Worm (Caenorhabditis elegans): Measurements from ENCODE around the gene golg-2.
A peak's percentile ranks its signal among the peaks of the same experiment; 100 is the strongest.

The golg-2 gene

ce11 chrII:5057315-5057714 is 17.4 kb upstream of the golg-2 start (continued):
- peak; percentile 68 for TF ChIP-seq rbr-2 (tag; optimal IDR thresholded peaks at IDR 0.05)
- peak; percentile 86; the same call in 1 of the 2 replicates for TF ChIP-seq Y105C5A.15 (GFP tag; IDR thresholded peaks at IDR 0.05)
- TF ChIP-seq Y48G9A.11 (GFP tag; IDR thresholded peaks at IDR 0.05): peak; percentile 63
- peak; percentile 51 for TF ChIP-seq hlh-30 (tag; optimal IDR thresholded peaks at IDR 0.05; ENCODE audit: insufficient read depth)
- TF ChIP-seq nhr-28 (tag; optimal IDR thresholded peaks at IDR 0.05): peak; percentile 38
- TF ChIP-seq unc-130 (GFP tag; optimal IDR thresholded peaks at IDR 0.05): peak; percentile 45
- peak; percentile 50 for TF ChIP-seq spr-1 (tag; optimal IDR thresholded peaks at IDR 0.05)
- peak; percentile 30 for TF ChIP-seq lin-13 (GFP tag; optimal IDR thresholded peaks at IDR 0.05)
- peak; percentile 89 for TF ChIP-seq lin-38 (GFP tag; IDR thresholded peaks at IDR 0.05)
- no peak for TF ChIP-seq ZK546.5 (tag; optimal IDR thresholded peaks at IDR 0.05)
- no peak for TF ChIP-seq gei-8 (GFP tag; optimal IDR thresholded peaks at IDR 0.05)
- TF ChIP-seq nhr-76 (tag; optimal IDR thresholded peaks at IDR 0.05): no peak
- no peak for TF ChIP-seq ceh-28 (tag; optimal IDR thresholded peaks at IDR 0.05)
- TF ChIP-seq vab-7 (GFP tag; IDR thresholded peaks at IDR 0.05): peak; percentile 61
- TF ChIP-seq snpc-1.2 (GFP tag; IDR thresholded peaks at IDR 0.05): peak; percentile 77
- peak; percentile 55 for TF ChIP-seq sdz-12 (GFP tag; optimal IDR thresholded peaks at IDR 0.05)
- peak; percentile 48 for TF ChIP-seq T20F7.1 (GFP tag; optimal IDR thresholded peaks at IDR 0.05)
- TF ChIP-seq zfp-3 (GFP tag; conservative IDR thresholded peaks at IDR 0.05): peak; percentile 60; the same call in 1 of the 2 replicates
- TF ChIP-seq hif-1 (tag; optimal IDR thresholded peaks at IDR 0.05): peak; percentile 12 to 14

DNA sequence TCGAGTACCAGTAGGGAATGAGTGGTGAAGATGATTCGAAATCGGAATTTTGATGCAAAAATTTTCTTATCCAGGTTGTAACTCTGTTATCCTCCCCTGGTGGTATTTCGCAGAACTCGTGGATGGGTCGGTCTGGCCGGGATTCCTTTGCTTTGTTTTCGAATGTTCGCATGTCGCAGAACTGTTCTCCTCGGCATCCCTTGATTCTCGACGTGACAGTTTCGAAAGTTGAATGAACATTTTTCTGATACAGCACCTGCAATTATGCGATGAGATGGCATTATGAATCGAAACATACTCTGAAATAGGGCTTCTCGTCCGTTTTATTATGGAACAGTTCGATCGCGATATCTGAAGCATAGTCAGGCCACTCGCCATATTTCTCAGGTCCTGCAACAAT is 16.4 kb upstream of the golg-2 start:
- peak in 1 of 2 experiments; percentile 40; a peak in 1 of 4 replicates for TF ChIP-seq madf-5 (GFP tag; IDR thresholded peaks at IDR 0.05)
- no peak for TF ChIP-seq mdl-1 (tag; optimal IDR thresholded peaks at IDR 0.05)
- peak; percentile 10; the same call in 1 of the 2 replicates for TF ChIP-seq ctbp-1 (GFP tag; IDR thresholded peaks at IDR 0.05)
- no peak for TF ChIP-seq F37D6.2 (tag; optimal IDR thresholded peaks at IDR 0.05)
- TF ChIP-seq zfp-3 (GFP tag; conservative IDR thresholded peaks at IDR 0.05): 0 out of 2 replicates have a peak, but pooled peaks have one; percentile 19
- TF ChIP-seq nhr-11 (tag; optimal IDR thresholded peaks at IDR 0.05): no peak
- no peak for TF ChIP-seq egl-27 (tag; optimal IDR thresholded peaks at IDR 0.05)
- no peak for TF ChIP-seq D1046.2 (GFP tag; IDR thresholded peaks at IDR 0.05)
- TF ChIP-seq F10B5.3 (tag; optimal IDR thresholded peaks at IDR 0.05): no peak
- TF ChIP-seq aha-1 (tag): peak; percentile 21

ce11 chrII:5055129-5055666 is 15.3 kb upstream of the golg-2 start, which contains the start of the genes ify-1 and rpl-22:
Gene ify-1, minus strand, starts transcription at chrII:5055179.
Gene rpl-22, plus strand, starts transcription at chrII:5055616.
- TF ChIP-seq tra-1 (GFP tag; IDR thresholded peaks at IDR 0.05): no peak
- peak; percentile 80 for TF ChIP-seq nhr-28 (tag; optimal IDR thresholded peaks at IDR 0.05)
- no peak for TF ChIP-seq nhr-237 (tag; optimal IDR thresholded peaks at IDR 0.05)
- TF ChIP-seq madf-9 (GFP tag; conservative IDR thresholded peaks at IDR 0.05): 0 out of 2 replicates have a peak, but pooled peaks have one; percentile 21
- TF ChIP-seq F26F4.8 (GFP tag; conservative IDR thresholded peaks at IDR 0.05): no peak
- peak; percentile 95 for TF ChIP-seq nhr-6 (tag; optimal IDR thresholded peaks at IDR 0.05)
- no peak for TF ChIP-seq madf-5 (GFP tag; IDR thresholded peaks at IDR 0.05)
- no peak for TF ChIP-seq F44E2.7 (GFP tag; IDR thresholded peaks at IDR 0.05)
- TF ChIP-seq dmd-6 (GFP tag; IDR thresholded peaks at IDR 0.05): peak; percentile 49
- no peak for TF ChIP-seq attf-4 (tag; optimal IDR thresholded peaks at IDR 0.05)
- no peak for TF ChIP-seq gei-8 (GFP tag; optimal IDR thresholded peaks at IDR 0.05)
- peak; percentile 96 for TF ChIP-seq mep-1 (tag; optimal IDR thresholded peaks at IDR 0.05)
- TF ChIP-seq jun-1 (tag; optimal IDR thresholded peaks at IDR 0.05): peak; percentile 69
- TF ChIP-seq ZK546.5 (tag; optimal IDR thresholded peaks at IDR 0.05): peak in 1 of 2 experiments; percentile 16
- peak; percentile 43 for TF ChIP-seq F10B5.3 (tag; optimal IDR thresholded peaks at IDR 0.05)
- peak; percentile 14 for TF ChIP-seq pqm-1 (tag; optimal IDR thresholded peaks at IDR 0.05)
- no peak for TF ChIP-seq skn-1 (tag; optimal IDR thresholded peaks at IDR 0.05)
- peak; percentile 90 for TF ChIP-seq nhr-11 (tag; optimal IDR thresholded peaks at IDR 0.05)
- peak; percentile 66; the same call in 1 of the 2 replicates for TF ChIP-seq snpc-1.2 (GFP tag; IDR thresholded peaks at IDR 0.05)
- TF ChIP-seq daf-8 (GFP tag; IDR thresholded peaks at IDR 0.05): no peak
- peak; percentile 96 for TF ChIP-seq mes-2 (tag; optimal IDR thresholded peaks at IDR 0.05; ENCODE audit: poor library complexity, severe bottlenecking)
- peak; percentile 61; the same call in 1 of the 2 replicates for TF ChIP-seq ceh-20 (GFP tag; IDR thresholded peaks at IDR 0.05)
- peak; percentile 86 for TF ChIP-seq hmg-1.1 (GFP tag; IDR thresholded peaks at IDR 0.05)
- TF ChIP-seq lin-15B (tag; optimal IDR thresholded peaks at IDR 0.05): peak; percentile 87
- peak; percentile 43 for TF ChIP-seq nhr-48 (tag; optimal IDR thresholded peaks at IDR 0.05)
- TF ChIP-seq saeg-2 (GFP tag; IDR thresholded peaks at IDR 0.05): no peak
- peak; percentile 61 for TF ChIP-seq mxl-3 (GFP tag; optimal IDR thresholded peaks at IDR 0.05)

All from whole organism, L4 larva.